Worm (Caenorhabditis elegans) whole organism, late embryonic: ENCODE measurements around the gene gcy-33.

Experiments used
- C08G9.2 ChIP-seq: sonication (generic microtip); optimal IDR thresholded peaks from 2 replicates; lab custom pipeline; 2016; ENCODE audit warnings: mild to moderate bottlenecking, missing genetic modification characterization, moderate library complexity, missing compliant biosample characterization
- F13H6.1 ChIP-seq: sonication (generic microtip); optimal IDR thresholded peaks from 2 replicates; lab custom pipeline; 2016; ENCODE audit warnings: missing genetic modification characterization, missing compliant biosample characterization
- K09A11.1 ChIP-seq: sonication (generic microtip); optimal IDR thresholded peaks from 2 replicates; lab custom pipeline; 2017; ENCODE audit warnings: antibody characterized with exemption, mild to moderate bottlenecking, missing genetic modification characterization, missing compliant biosample characterization; ENCODE audit not compliant: insufficient read depth
- ama-1 ChIP-seq: fragments of 150-350 bp; optimal IDR thresholded peaks from 2 replicates; lab custom pipeline; 2014
- ceh-22 ChIP-seq: sonication (generic microtip); optimal IDR thresholded peaks from 2 replicates; lab custom pipeline; 2017; ENCODE audit warnings: missing biosample characterization, missing genetic modification characterization
- ceh-9 ChIP-seq: sonication (generic microtip); optimal IDR thresholded peaks from 2 replicates; lab custom pipeline; 2016; ENCODE audit warnings: mild to moderate bottlenecking, missing genetic modification characterization, inconsistent platforms, missing compliant biosample characterization
- che-1 ChIP-seq: sonication (generic microtip); optimal IDR thresholded peaks from 2 replicates; lab custom pipeline; 2016; ENCODE audit warnings: mild to moderate bottlenecking, missing genetic modification characterization, missing compliant biosample characterization
- lin-11 ChIP-seq: fragments of 200-800 bp; sonication (Bioruptor generic); optimal IDR thresholded peaks from 2 replicates; lab custom pipeline; 2018; ENCODE audit warnings: mild to moderate bottlenecking, missing genetic modification characterization, missing compliant biosample characterization
- nfya-1 ChIP-seq: sonication (generic microtip); optimal IDR thresholded peaks from 2 replicates; lab custom pipeline; 2017; ENCODE audit warnings: missing genetic modification characterization, mild to moderate bottlenecking, missing compliant biosample characterization, antibody characterized with exemption, moderate library complexity
- pha-4 ChIP-seq: fragments of 150-350 bp; optimal IDR thresholded peaks from 2 replicates; lab custom pipeline; 2018; ENCODE audit warnings: missing biosample characterization, missing genetic modification reagents, missing genetic modification characterization
- pros-1 ChIP-seq: fragments of 150-350 bp; optimal IDR thresholded peaks from 2 replicates; lab custom pipeline; 2014; ENCODE audit warnings: missing biosample characterization, missing genetic modification reagents, missing genetic modification characterization
- rnt-1 ChIP-seq: sonication (generic microtip); optimal IDR thresholded peaks from 2 replicates; lab custom pipeline; 2016; ENCODE audit warnings: missing genetic modification characterization, missing compliant biosample characterization
- tbx-2 ChIP-seq: sonication (generic microtip); optimal IDR thresholded peaks from 2 replicates; lab custom pipeline; 2016; ENCODE audit warnings: missing genetic modification characterization, missing compliant biosample characterization

- TF ChIP-seq tbx-2 (tag; lab: Kevin White, UChicago) (no peak), lin-11 (tag; lab: Kevin White, UChicago) (no peak), ama-1 (lab: Kevin White, UChicago) (no peak), nfya-1 (tag; lab: Kevin White, UChicago) (no peak), pros-1 (tag; lab: Kevin White, UChicago) (no peak), F13H6.1 (tag; lab: Kevin White, UChicago) (no peak), C08G9.2 (tag; lab: Kevin White, UChicago) (no peak), ceh-22 (tag; lab: Kevin White, UChicago) (no peak), ceh-9 (tag; lab: Kevin White, UChicago) (no peak), pha-4 (tag; lab: Kevin White, UChicago) (no peak), rnt-1 (tag; lab: Kevin White, UChicago) (no peak), che-1 (tag; lab: Kevin White, UChicago) (no peak), K09A11.1 (tag; lab: Kevin White, UChicago) (no peak)
Observed at ce11 chrV:11951227-11951626, 50.4 kb downstream of the gcy-33 start.
